Worm (Caenorhabditis elegans): Measurements from ENCODE around the gene ipla-2.

Gene ipla-2

DNA sequence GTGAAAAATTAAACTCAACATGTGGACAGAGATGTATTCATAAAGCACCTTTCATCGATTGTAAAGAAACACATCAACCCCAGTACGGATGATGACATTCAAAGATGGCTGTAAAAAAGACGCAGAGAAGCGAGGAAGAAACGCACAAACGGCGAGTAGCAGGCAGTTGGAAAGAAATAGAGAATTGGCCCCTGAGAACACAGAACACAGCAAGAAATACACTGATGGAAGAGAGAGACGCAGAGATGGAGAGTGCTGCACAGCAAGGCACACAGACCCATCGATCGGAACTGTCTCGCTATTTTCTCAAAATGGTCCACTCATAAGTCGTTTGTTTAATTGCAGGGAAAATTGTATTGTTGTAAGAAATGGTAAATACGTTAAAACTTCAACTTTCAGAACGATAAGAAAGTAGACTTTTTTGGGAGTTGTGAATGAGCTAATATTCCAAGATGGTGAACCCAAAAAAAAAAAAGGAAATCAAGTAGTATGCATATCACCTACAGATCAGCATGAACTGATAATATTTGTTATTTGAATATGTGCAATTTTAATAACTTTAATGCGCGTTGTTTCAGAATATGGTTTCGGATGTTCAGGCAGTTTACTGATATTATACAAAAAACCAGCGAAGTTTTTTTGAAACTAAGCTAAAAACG, 15.1 kb downstream of the ipla-2 start:
- TF ChIP-seq aly-1 (tag; optimal IDR thresholded peaks at IDR 0.05) (no peak), tbx-11 (GFP tag; IDR thresholded peaks at IDR 0.05) (no peak), ama-1 (optimal IDR thresholded peaks at IDR 0.05) (no peak), sea-1 (GFP tag; conservative IDR thresholded peaks at IDR 0.05) (no peak), tbx-37 (GFP tag; conservative IDR thresholded peaks at IDR 0.05) (no peak), scrt-1 (GFP tag; IDR thresholded peaks at IDR 0.05) (no peak), hmg-4 (GFP tag; optimal IDR thresholded peaks at IDR 0.05) (no peak), tra-4 (tag; optimal IDR thresholded peaks at IDR 0.05) (no peak), flt-1 (GFP tag; IDR thresholded peaks at IDR 0.05) (no peak), pes-1 (GFP tag; IDR thresholded peaks at IDR 0.05) (no peak), hmbx-1 (tag; optimal IDR thresholded peaks at IDR 0.05) (no peak), ceh-13 (GFP tag; optimal IDR thresholded peaks at IDR 0.05) (no peak), F13C5.2 (tag; optimal IDR thresholded peaks at IDR 0.05) (no peak), hnd-1 (tag; optimal IDR thresholded peaks at IDR 0.05) (no peak)

DNA sequence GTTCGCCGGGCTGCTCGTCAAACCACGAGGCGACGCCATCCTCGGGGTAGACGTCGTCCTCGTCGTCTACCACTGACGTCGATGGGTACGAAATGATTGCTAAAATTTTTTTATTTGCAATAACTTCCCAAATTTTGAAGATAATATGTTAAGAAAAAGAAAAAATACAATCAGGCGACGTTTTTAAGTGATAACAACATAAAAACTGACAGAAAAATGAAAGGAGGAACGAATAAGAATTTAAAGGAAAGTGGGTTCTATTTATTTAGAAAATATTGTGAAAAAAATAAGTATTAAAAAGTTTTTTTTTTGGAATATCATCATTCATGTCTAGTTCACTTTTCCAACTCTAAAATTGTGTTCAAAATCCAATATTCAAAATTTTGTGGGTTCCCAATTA, 15.7 kb downstream of the ipla-2 start, which contains the start of gene dpy-22:
TSS of gene dpy-22 (minus strand) at position 101 of the 400 bp plus-strand sequence.
- TF ChIP-seq F13C5.2 (tag; optimal IDR thresholded peaks at IDR 0.05) = no peak
- TF ChIP-seq ama-1 (optimal IDR thresholded peaks at IDR 0.05) = no peak
- no peak for TF ChIP-seq hmbx-1 (tag; optimal IDR thresholded peaks at IDR 0.05)
- TF ChIP-seq tra-4 (tag; optimal IDR thresholded peaks at IDR 0.05) = no peak
- TF ChIP-seq aly-1 (tag; optimal IDR thresholded peaks at IDR 0.05) = no peak
- TF ChIP-seq ceh-36 (tag; optimal IDR thresholded peaks at IDR 0.05) = no peak
- no peak for TF ChIP-seq hnd-1 (tag; optimal IDR thresholded peaks at IDR 0.05)
- no peak for TF ChIP-seq B0310.2 (tag; optimal IDR thresholded peaks at IDR 0.05)
- TF ChIP-seq hmg-4 (GFP tag; optimal IDR thresholded peaks at IDR 0.05) = no peak
- TF ChIP-seq ets-7 (tag; optimal IDR thresholded peaks at IDR 0.05) = no peak
- TF ChIP-seq flt-1 (GFP tag; IDR thresholded peaks at IDR 0.05) = no peak
- no peak for TF ChIP-seq tbx-37 (GFP tag; conservative IDR thresholded peaks at IDR 0.05)
- TF ChIP-seq ceh-13 (GFP tag; optimal IDR thresholded peaks at IDR 0.05) = no peak

DNA sequence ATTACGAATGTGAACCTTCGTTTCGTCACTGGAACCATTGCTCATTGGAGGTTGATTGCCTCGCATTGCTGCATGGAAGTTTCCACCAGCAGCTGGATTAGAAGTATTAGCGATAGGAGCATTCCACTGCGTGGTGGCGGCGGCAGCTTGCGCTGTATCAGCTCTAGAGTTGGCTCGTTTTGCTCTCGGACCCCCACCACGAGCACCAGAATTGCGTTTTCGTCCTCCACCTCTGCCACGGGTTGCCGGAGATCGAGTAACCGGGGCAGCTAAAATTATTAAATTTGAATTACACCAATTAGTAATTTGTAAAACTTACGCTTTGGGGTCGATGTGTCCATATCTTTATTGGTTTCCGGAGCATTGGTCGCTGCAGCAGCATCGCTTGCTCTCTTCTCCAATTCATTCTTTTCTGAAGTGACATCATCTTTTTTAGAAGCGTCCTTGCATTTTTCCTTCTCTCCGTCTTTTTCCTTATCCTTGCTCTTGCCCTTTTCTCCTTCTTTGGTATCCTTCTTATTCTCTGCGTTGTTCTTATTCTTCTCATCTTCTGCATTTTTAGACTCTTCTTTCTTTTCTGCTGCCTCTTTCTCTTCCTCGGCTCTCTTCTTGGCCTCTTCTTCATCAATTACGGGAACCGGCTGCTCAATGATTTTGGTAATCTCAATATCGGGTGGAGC, 23.6 kb downstream of the ipla-2 start:
- no peak for TF ChIP-seq tbx-37 (GFP tag; conservative IDR thresholded peaks at IDR 0.05)
- no peak for TF ChIP-seq hmbx-1 (tag; optimal IDR thresholded peaks at IDR 0.05)
- TF ChIP-seq pes-1 (GFP tag; IDR thresholded peaks at IDR 0.05) = no peak
- TF ChIP-seq ceh-13 (GFP tag; optimal IDR thresholded peaks at IDR 0.05) = no peak
- TF ChIP-seq aly-1 (tag; optimal IDR thresholded peaks at IDR 0.05) = no peak
- no peak for TF ChIP-seq F13C5.2 (tag; optimal IDR thresholded peaks at IDR 0.05)
- no peak for TF ChIP-seq ama-1 (optimal IDR thresholded peaks at IDR 0.05)
- no peak for TF ChIP-seq tbx-11 (GFP tag; IDR thresholded peaks at IDR 0.05)
- TF ChIP-seq hnd-1 (tag; optimal IDR thresholded peaks at IDR 0.05) = no peak
- TF ChIP-seq hmg-4 (GFP tag; optimal IDR thresholded peaks at IDR 0.05) = no peak
- no peak for TF ChIP-seq ceh-36 (tag; optimal IDR thresholded peaks at IDR 0.05)
- TF ChIP-seq tra-4 (tag; optimal IDR thresholded peaks at IDR 0.05) = no peak
- TF ChIP-seq sea-1 (GFP tag; conservative IDR thresholded peaks at IDR 0.05) = no peak
- TF ChIP-seq B0310.2 (tag; optimal IDR thresholded peaks at IDR 0.05) = no peak
- no peak for TF ChIP-seq scrt-1 (GFP tag; IDR thresholded peaks at IDR 0.05)
- TF ChIP-seq ets-7 (tag; optimal IDR thresholded peaks at IDR 0.05) = no peak
- TF ChIP-seq flt-1 (GFP tag; IDR thresholded peaks at IDR 0.05) = no peak

DNA sequence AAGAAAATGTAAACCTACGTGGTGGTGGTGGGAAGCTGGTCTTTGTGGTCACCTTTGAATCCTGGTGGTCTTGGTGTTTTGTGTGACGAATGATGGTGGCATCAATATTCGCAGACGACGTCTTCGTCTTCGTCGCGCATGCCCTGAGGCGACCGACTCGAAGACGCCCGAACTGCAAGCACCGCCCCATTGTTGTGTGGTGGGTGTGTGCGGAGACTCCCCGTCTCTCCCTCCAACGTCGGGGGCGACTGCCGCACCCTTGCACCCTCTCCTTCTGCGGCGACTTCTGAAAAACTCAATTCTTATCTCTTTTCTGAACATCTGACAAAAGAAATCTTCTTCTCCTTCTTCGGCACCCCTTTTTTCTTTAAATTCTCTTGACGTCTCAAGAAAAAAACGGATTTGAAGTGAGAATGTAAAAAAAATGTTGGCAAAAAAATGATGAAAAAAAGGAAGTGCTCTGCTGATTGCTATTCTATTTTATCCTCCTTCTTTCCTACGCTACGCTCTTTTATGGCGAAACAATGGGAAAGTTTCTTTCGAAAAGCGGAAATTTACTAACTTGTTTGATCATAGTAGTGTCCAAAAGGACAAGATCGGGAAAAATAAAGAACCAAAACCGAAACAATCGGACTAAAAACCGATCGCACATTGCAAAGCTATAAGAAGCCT, 30.3 kb downstream of the ipla-2 start, which contains the start of gene lgc-47:
TSS of gene lgc-47 (minus strand) at position 286 of the 672 bp plus-strand sequence.
- no peak for TF ChIP-seq tbx-37 (GFP tag; conservative IDR thresholded peaks at IDR 0.05)
- TF ChIP-seq ceh-36 (tag; optimal IDR thresholded peaks at IDR 0.05) = no peak
- TF ChIP-seq ceh-13 (GFP tag; optimal IDR thresholded peaks at IDR 0.05) = no peak
- no peak for TF ChIP-seq pes-1 (GFP tag; IDR thresholded peaks at IDR 0.05)
- no peak for TF ChIP-seq hnd-1 (tag; optimal IDR thresholded peaks at IDR 0.05)
- TF ChIP-seq flt-1 (GFP tag; IDR thresholded peaks at IDR 0.05) = no peak
- TF ChIP-seq tra-4 (tag; optimal IDR thresholded peaks at IDR 0.05) = no peak
- no peak for TF ChIP-seq tbx-11 (GFP tag; IDR thresholded peaks at IDR 0.05)
- no peak for TF ChIP-seq ama-1 (optimal IDR thresholded peaks at IDR 0.05)
- TF ChIP-seq F13C5.2 (tag; optimal IDR thresholded peaks at IDR 0.05) = no peak

DNA sequence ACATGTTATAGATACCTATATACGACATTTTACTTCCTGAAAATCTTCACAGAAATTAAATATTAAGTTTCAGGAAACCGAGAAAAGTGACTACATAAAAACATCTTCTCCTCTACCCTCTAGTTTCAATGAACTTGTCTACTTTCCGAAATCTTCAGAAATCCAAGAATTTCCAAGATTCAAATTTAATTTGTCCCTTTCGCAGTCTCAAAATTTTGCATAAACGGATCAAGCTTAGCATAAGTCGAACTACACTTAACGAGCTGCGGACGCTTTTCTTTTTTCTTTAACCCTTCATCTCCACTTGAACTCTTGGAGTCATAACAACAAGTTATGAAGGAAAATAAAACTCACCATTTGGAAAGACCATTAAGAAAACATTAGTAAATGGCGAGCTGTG, 32.4 kb downstream of the ipla-2 start:
- no peak for TF ChIP-seq pes-1 (GFP tag; IDR thresholded peaks at IDR 0.05)

DNA sequence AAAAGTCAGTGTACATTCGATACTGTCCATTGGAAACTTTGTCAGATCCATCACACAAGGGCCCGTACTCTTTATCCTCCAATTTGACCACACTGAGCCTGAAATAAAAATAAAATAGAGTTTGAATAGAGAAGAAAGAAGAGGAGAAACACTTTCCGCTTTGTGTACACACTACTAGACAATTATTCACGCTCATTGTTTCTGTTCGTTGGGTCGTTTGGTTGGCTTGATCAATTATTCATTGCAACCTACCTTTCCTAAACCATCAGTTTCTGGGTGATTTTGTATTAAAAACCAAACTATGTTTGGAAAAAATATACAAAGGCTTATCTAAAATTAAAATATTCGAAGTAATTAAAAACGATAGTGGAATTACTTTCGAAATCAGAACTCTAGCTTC, 33.1 kb downstream of the ipla-2 start:
- TF ChIP-seq sea-1 (GFP tag; conservative IDR thresholded peaks at IDR 0.05) (no peak), pes-1 (GFP tag; IDR thresholded peaks at IDR 0.05) (no peak), ama-1 (optimal IDR thresholded peaks at IDR 0.05) (no peak), hnd-1 (tag; optimal IDR thresholded peaks at IDR 0.05) (no peak), hmg-4 (GFP tag; optimal IDR thresholded peaks at IDR 0.05) (no peak), hmbx-1 (tag; optimal IDR thresholded peaks at IDR 0.05) (no peak), B0310.2 (tag; optimal IDR thresholded peaks at IDR 0.05) (no peak), tbx-37 (GFP tag; conservative IDR thresholded peaks at IDR 0.05) (no peak), tbx-11 (GFP tag; IDR thresholded peaks at IDR 0.05) (no peak), aly-1 (tag; optimal IDR thresholded peaks at IDR 0.05) (no peak), ceh-36 (tag; optimal IDR thresholded peaks at IDR 0.05) (no peak), scrt-1 (GFP tag; IDR thresholded peaks at IDR 0.05) (no peak), F13C5.2 (tag; optimal IDR thresholded peaks at IDR 0.05) (no peak)

DNA sequence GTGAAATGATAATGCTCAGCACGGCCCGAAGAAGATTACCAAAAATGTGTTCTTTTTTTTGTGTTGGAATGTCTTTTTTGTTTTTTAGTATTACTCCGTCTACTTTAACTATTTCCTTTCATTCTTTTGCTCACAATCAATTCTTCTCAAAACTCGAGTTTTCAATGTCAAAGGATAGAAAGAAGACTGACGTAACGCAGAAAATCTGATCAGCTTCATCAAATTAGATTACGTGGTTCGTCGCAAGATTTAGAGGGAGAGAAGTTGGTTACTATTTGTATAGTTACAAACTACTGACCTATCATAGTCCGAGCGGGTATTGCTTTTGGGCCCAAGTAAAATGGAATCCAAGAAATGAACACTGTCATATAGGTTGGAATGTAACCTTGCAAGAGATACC, 34.2 kb downstream of the ipla-2 start:
- no peak for TF ChIP-seq B0310.2 (tag; optimal IDR thresholded peaks at IDR 0.05)
- TF ChIP-seq ceh-36 (tag; optimal IDR thresholded peaks at IDR 0.05) = no peak
- no peak for TF ChIP-seq tbx-37 (GFP tag; conservative IDR thresholded peaks at IDR 0.05)
- TF ChIP-seq tbx-11 (GFP tag; IDR thresholded peaks at IDR 0.05) = no peak
- TF ChIP-seq scrt-1 (GFP tag; IDR thresholded peaks at IDR 0.05) = no peak
- no peak for TF ChIP-seq ama-1 (optimal IDR thresholded peaks at IDR 0.05)
- no peak for TF ChIP-seq ceh-13 (GFP tag; optimal IDR thresholded peaks at IDR 0.05)
- TF ChIP-seq hmg-4 (GFP tag; optimal IDR thresholded peaks at IDR 0.05) = no peak
- no peak for TF ChIP-seq aly-1 (tag; optimal IDR thresholded peaks at IDR 0.05)
- TF ChIP-seq tra-4 (tag; optimal IDR thresholded peaks at IDR 0.05) = no peak
- no peak for TF ChIP-seq flt-1 (GFP tag; IDR thresholded peaks at IDR 0.05)
- TF ChIP-seq sea-1 (GFP tag; conservative IDR thresholded peaks at IDR 0.05) = no peak

Data from whole organism, early embryonic.